Worm (Caenorhabditis elegans): ENCODE data around the gene srj-53.

DNA sequence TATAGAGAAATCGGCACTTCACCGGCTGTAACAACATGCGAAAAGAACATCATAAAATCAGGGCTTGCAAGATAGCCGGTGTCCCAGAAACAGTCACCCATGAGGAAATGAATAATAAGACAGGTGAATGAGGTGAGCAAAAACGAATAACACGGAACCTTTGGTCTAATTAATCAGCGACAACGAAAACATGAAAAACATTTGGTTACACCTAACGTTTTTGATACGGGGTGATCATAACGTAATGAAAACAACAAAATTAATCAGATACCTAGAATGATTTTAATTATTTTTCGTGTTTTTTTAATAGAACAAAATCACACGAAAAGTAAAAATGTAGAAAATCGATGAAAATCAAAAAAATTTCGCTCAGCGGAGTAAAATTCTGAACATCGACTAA is 38.7 kb downstream of the srj-53 start, which contains the start of gene srh-245:
- no peak for TF ChIP-seq unc-39 (tag; optimal IDR thresholded peaks at IDR 0.05)
- TF ChIP-seq mep-1 (tag; optimal IDR thresholded peaks at IDR 0.05) = no peak
- no peak for TF ChIP-seq lsy-2 (tag; optimal IDR thresholded peaks at IDR 0.05)
- no peak for TF ChIP-seq daf-12 (tag; optimal IDR thresholded peaks at IDR 0.05)
- no peak for TF ChIP-seq nhr-11 (tag; optimal IDR thresholded peaks at IDR 0.05)
- TF ChIP-seq unc-130 (GFP tag; optimal IDR thresholded peaks at IDR 0.05) = no peak
- no peak for TF ChIP-seq dpl-1 (GFP tag; optimal IDR thresholded peaks at IDR 0.05)
- TF ChIP-seq attf-4 (tag; optimal IDR thresholded peaks at IDR 0.05) = no peak
- TF ChIP-seq lin-29 (GFP tag; IDR thresholded peaks at IDR 0.05) = no peak
- no peak for TF ChIP-seq mdl-1 (tag; optimal IDR thresholded peaks at IDR 0.05)
- no peak for TF ChIP-seq mxl-3 (GFP tag; optimal IDR thresholded peaks at IDR 0.05)

All from whole organism, L4 larva.